Fruit fly (Drosophila melanogaster): ENCODE measurements around the gene Nplp2.

- TF ChIP-seq h (GFP tag; optimal IDR thresholded peaks at IDR 0.05) (peak; percentile 6), Hr78 (GFP tag; optimal IDR thresholded peaks at IDR 0.05) (no peak), CG9705 (GFP tag; optimal IDR thresholded peaks at IDR 0.05) (no peak), pan (optimal IDR thresholded peaks at IDR 0.05) (no peak), GATAd (GFP tag; optimal IDR thresholded peaks at IDR 0.05) (no peak), CrebA (GFP tag; optimal IDR thresholded peaks at IDR 0.05; ENCODE audit: borderline replicate concordance) (no peak), fru (GFP tag; optimal IDR thresholded peaks at IDR 0.05) (no peak), dl (GFP tag; optimal IDR thresholded peaks at IDR 0.05; ENCODE audit: insufficient read depth in 1 of 2, partially characterized antibody in 2 of 2) (no peak), psq (GFP tag; optimal IDR thresholded peaks at IDR 0.05) (no peak), woc (GFP tag; optimal IDR thresholded peaks at IDR 0.05) (no peak), tai (GFP tag; optimal IDR thresholded peaks at IDR 0.05) (no peak)
Observed at dm6 chr3L:13356084-13356693, at the start of gene Nplp2.
